Fruit fly (Drosophila melanogaster) whole organism: Measurements from ENCODE around the gene pon.

ENCODE experiments used
- EcR ChIP-seq, 2 experiments: fragments of >200 bp; optimal IDR thresholded peaks; 2 replicates each; lab custom pipeline; 2017; ENCODE audit warnings: missing biosample characterization in 2 of 2, missing genetic modification characterization in 2 of 2, missing genetic modification reagents in 2 of 2
- pan ChIP-seq: fragments of >200 bp; optimal IDR thresholded peaks from 2 replicates; lab custom pipeline; 2017
- psq ChIP-seq: fragments of >200 bp; optimal IDR thresholded peaks from 2 replicates; lab custom pipeline; 2017
- usp ChIP-seq: fragments of >200 bp; optimal IDR thresholded peaks from 2 replicates; lab custom pipeline; 2017; ENCODE audit warnings: missing biosample characterization, missing genetic modification characterization, mixed read lengths

- TF ChIP-seq usp (GFP tag; lab: Kevin White, UChicago) (no peak), psq (lab: Kevin White, UChicago) (no peak), pan (lab: Kevin White, UChicago) (no peak), EcR (GFP tag; optimal IDR thresholded peaks at IDR 0.05; lab: Kevin White, UChicago) (no peak)
Observed at dm6 chrX:4630836-4631235, 5.3 kb upstream of the pon start, which contains the start of gene Alms1b.
